Worm (Caenorhabditis elegans): ENCODE measurements around the gene nhr-268.
"Not testable (repeated sequence)": the region's sequence is repeated elsewhere in the genome, so short reads cannot be mapped to it uniquely, and the experiment has no call there.

DNA sequence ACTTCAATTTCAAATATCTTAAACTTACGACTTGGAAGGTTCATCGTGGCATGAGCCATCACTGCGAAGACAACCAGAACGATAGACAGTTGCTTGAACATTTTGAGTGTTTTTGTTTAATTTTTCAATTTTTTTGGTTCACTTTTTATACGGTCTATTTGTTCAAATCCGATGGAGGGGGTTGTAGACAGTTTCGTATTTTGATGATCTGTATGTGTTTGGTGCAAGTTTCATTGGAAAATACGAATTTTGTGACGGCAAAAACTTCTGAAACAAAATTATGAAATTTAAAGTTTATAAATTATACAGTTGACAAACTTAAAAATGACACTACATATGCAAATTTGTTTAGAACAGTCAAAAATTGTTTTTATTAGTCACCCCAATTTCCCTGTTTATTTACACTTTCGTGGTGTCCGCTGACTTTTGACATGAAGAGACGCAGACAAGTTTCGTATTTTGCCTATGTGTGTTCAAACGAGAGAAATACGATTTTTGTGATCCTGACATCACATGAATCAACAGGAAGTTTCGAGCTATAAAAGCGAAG is 42.4 kb upstream of the nhr-268 start, which contains the start of the genes C55A1.7 and C55A1.6:
- TF ChIP-seq unc-62 (GFP tag; optimal IDR thresholded peaks at IDR 0.05); ztf-11 (tag; optimal IDR thresholded peaks at IDR 0.05); elt-3 (tag; optimal IDR thresholded peaks at IDR 0.05); nhr-76 (tag; optimal IDR thresholded peaks at IDR 0.05); nhr-28 (tag; optimal IDR thresholded peaks at IDR 0.05); elt-1 (tag; optimal IDR thresholded peaks at IDR 0.05; ENCODE audit: borderline replicate concordance, insufficient read depth); ham-2 (GFP tag; optimal IDR thresholded peaks at IDR 0.05); snpc-4 (tag; optimal IDR thresholded peaks at IDR 0.05); cnd-1 (tag; optimal IDR thresholded peaks at IDR 0.05); sptf-1 (tag; optimal IDR thresholded peaks at IDR 0.05); mep-1 (tag; optimal IDR thresholded peaks at IDR 0.05); unc-39 (tag; optimal IDR thresholded peaks at IDR 0.05); nhr-237 (tag; optimal IDR thresholded peaks at IDR 0.05); ces-1 (GFP tag; optimal IDR thresholded peaks at IDR 0.05): not testable (repeated sequence)
